Worm (Caenorhabditis elegans) whole organism, midembryonic: Measurements from ENCODE around the gene unc-80.
A peak's percentile ranks its signal among the peaks of the same experiment; 100 is the strongest.

Source experiments
- cog-1 ChIP-seq: sonication (generic microtip); optimal IDR thresholded peaks from 2 replicates; lab custom pipeline; 2016; ENCODE audit warnings: missing genetic modification characterization, missing compliant biosample characterization
- flt-1 ChIP-seq: fragments of 200-800 bp; sonication (Bioruptor generic); IDR thresholded peaks from 2 replicates; pipeline ENCODE4 v1.3.6; 2022; ENCODE audit warnings: missing genetic modification characterization, missing compliant biosample characterization
- med-1 ChIP-seq: sonication (generic microtip); optimal IDR thresholded peaks from 2 replicates; lab custom pipeline; 2017; ENCODE audit warnings: missing genetic modification characterization, mild to moderate bottlenecking, missing compliant biosample characterization, antibody characterized with exemption, missing genetic modification reagents; ENCODE audit not compliant: insufficient read depth
- ref-1 ChIP-seq: fragments of 200-800 bp; sonication (Bioruptor generic); conservative IDR thresholded peaks from 2 replicates; pipeline ENCODE4 v1.3.6; 2022; ENCODE audit warnings: missing genetic modification reagents, missing genetic modification characterization, missing compliant biosample characterization
- tab-1 ChIP-seq: fragments of 200-800 bp; sonication (Bioruptor generic); IDR thresholded peaks from 2 replicates; pipeline ENCODE4 v1.3.6; 2022; ENCODE audit warnings: missing genetic modification characterization, missing compliant biosample characterization
- ztf-23 ChIP-seq: fragments of 200-800 bp; sonication (Bioruptor generic); IDR thresholded peaks from 2 replicates; pipeline ENCODE4 v1.3.6; 2022; ENCODE audit warnings: missing genetic modification reagents, missing genetic modification characterization, missing compliant biosample characterization

ce11 chrV:20851847-20852386 is 27.5 kb upstream of the unc-80 start, which contains the start of gene ndua-1:
- TF ChIP-seq cog-1 (no peak), med-1 (peak; percentile 41), flt-1 (GFP tag; lab: Robert Waterston, UW) (peak; percentile 65; the same call in 1 of the 2 replicates), ref-1 (GFP tag; lab: Robert Waterston, UW) (no peak), tab-1 (peak; percentile 41; the same call in 1 of the 2 replicates), ztf-23 (peak; percentile 57; the same call in 1 of the 2 replicates)
